Fruit fly (Drosophila melanogaster): ENCODE results near the gene Cdc16.
A peak's percentile ranks its signal among the peaks of the same experiment; 100 is the strongest.

Cdc16 gene

DNA sequence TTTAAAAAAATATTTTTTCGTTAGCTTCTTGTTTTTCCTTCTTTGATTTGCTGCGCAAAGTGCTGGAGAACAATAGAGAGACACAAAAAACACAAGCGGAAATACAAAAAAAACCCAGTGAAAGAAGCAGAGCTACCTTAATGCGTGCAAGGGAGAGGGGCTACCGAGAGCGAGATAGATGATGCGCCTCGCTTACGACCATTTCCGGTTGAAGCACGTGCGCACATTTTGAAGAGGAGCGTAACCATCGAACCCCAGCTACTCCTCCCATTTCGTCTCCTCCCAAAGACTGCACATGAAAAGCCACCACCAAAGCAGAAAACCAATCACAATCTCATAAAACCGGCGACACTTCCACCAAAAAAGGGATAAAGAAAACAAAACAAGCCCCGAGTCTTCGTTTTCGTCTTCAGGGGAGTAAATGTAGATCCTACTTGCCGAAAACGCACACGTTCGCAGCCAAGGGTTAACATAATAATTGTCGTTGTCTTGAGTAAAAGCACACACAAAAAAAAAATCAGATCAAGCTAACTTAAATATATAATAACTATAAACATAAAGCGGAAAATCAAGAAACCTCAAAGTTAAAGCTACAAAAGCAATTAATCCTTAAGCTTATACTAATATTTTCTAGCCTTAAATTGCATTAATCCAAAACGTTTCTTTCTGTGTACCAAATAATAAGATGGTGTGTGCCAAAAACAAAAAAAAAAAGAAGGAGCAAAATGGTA is 16.3 kb downstream of the Cdc16 start:
- TF ChIP-seq Rel (GFP tag; optimal IDR thresholded peaks at IDR 0.05) (no peak), Rel (tag; optimal IDR thresholded peaks at IDR 0.05) (no peak), N (GFP tag; optimal IDR thresholded peaks at IDR 0.05) (no peak), foxo (GFP tag; optimal IDR thresholded peaks at IDR 0.05) (peak in 1 of 2 experiments; percentile 77), usp (GFP tag; optimal IDR thresholded peaks at IDR 0.05) (no peak), OdsH (GFP tag; optimal IDR thresholded peaks at IDR 0.05) (peak; percentile 58), br (GFP tag; optimal IDR thresholded peaks at IDR 0.05) (peak; percentile 55), rgr (GFP tag; optimal IDR thresholded peaks at IDR 0.05) (peak; percentile 64), dmrt93B (GFP tag; optimal IDR thresholded peaks at IDR 0.05) (peak; percentile 30), sage (GFP tag; optimal IDR thresholded peaks at IDR 0.05) (peak; percentile 5), Dif (GFP tag; optimal IDR thresholded peaks at IDR 0.05; ENCODE audit: partially characterized antibody) (no peak), CrebA (GFP tag; optimal IDR thresholded peaks at IDR 0.05; ENCODE audit: borderline replicate concordance) (no peak), GATAd (GFP tag; optimal IDR thresholded peaks at IDR 0.05) (no peak), dsf (GFP tag; optimal IDR thresholded peaks at IDR 0.05; ENCODE audit: borderline replicate concordance) (peak; percentile 4), fru (GFP tag; optimal IDR thresholded peaks at IDR 0.05) (peak; percentile 63), woc (GFP tag; optimal IDR thresholded peaks at IDR 0.05) (peak; percentile 14), Hr83 (GFP tag; optimal IDR thresholded peaks at IDR 0.05; ENCODE audit: poor library complexity, severe bottlenecking) (no peak), tai (GFP tag; optimal IDR thresholded peaks at IDR 0.05) (peak; percentile 36), Sp1 (GFP tag; optimal IDR thresholded peaks at IDR 0.05) (peak; percentile 66), lola (GFP tag; optimal IDR thresholded peaks at IDR 0.05) (no peak), dl (GFP tag; optimal IDR thresholded peaks at IDR 0.05; ENCODE audit: insufficient read depth in 1 of 2, partially characterized antibody in 2 of 2) (no peak), jim (GFP tag; optimal IDR thresholded peaks at IDR 0.05) (no peak), Dfd (GFP tag; optimal IDR thresholded peaks at IDR 0.05) (no peak), Abd-B (GFP tag; optimal IDR thresholded peaks at IDR 0.05) (no peak), Jra (GFP tag; optimal IDR thresholded peaks at IDR 0.05) (no peak), CG9705 (GFP tag; optimal IDR thresholded peaks at IDR 0.05) (no peak), Hr78 (GFP tag; optimal IDR thresholded peaks at IDR 0.05) (no peak), pan (optimal IDR thresholded peaks at IDR 0.05) (no peak), brk (GFP tag; optimal IDR thresholded peaks at IDR 0.05) (peak; percentile 34), Hnf4 (GFP tag; optimal IDR thresholded peaks at IDR 0.05) (peak; percentile 63), Myc (optimal IDR thresholded peaks at IDR 0.05) (no peak), ey (GFP tag; optimal IDR thresholded peaks at IDR 0.05) (peak; percentile 68), h (GFP tag; optimal IDR thresholded peaks at IDR 0.05) (peak; percentile 75), CG32264 (GFP tag; optimal IDR thresholded peaks at IDR 0.05) (peak; percentile 2), sv (GFP tag; optimal IDR thresholded peaks at IDR 0.05) (no peak), Vsx2 (GFP tag; optimal IDR thresholded peaks at IDR 0.05; ENCODE audit: partially characterized antibody) (no peak), psq (GFP tag; optimal IDR thresholded peaks at IDR 0.05) (peak; percentile 62), HLH106 (tag; optimal IDR thresholded peaks at IDR 0.05) (peak; percentile 64)

DNA sequence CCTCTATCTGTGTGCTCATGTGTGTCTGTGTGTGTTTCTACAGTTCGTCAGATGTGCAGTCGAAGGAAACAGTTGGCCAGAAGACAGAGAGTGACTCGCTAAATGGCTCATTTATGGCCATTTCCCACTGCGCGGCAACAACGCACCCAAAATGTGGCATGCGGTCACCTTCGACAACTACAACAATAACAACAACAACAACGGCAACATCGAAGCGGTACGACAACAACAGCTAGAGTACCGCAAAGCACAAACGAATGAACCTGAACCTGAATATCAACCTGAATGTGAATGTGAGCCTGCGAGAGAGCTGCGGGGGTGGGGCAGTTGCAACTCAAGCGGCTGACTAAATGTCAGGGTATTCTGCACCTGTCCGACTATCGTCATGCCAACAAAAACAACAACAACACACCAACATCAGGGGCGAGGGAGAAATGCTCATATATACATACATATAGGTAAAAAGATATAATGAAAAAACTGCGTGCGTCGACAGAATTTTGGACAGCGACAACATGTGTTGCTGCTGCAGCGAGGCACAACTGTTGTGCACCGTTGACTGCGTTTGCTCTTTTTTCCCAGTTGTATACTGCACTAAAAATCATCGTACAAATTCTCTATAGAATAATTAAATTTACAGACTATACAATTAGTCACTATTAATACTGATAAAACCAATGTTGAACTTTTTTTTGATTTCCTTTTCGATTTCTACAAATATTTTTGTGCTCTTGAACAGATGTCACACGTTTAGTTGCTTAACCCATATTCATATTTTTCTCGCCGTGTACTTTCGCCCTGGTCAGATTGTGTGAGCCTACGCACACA is 19.3 kb downstream of the Cdc16 start:
- TF ChIP-seq Jra (GFP tag; optimal IDR thresholded peaks at IDR 0.05) (no peak), Sp1 (GFP tag; optimal IDR thresholded peaks at IDR 0.05) (peak; percentile 28), pan (optimal IDR thresholded peaks at IDR 0.05) (no peak), foxo (GFP tag; optimal IDR thresholded peaks at IDR 0.05) (peak in 1 of 2 experiments; percentile 51), h (GFP tag; optimal IDR thresholded peaks at IDR 0.05) (peak; percentile 15), sv (GFP tag; optimal IDR thresholded peaks at IDR 0.05) (peak; percentile 37), Mio (GFP tag; optimal IDR thresholded peaks at IDR 0.05) (no peak), dsf (GFP tag; optimal IDR thresholded peaks at IDR 0.05; ENCODE audit: borderline replicate concordance) (no peak), Dif (GFP tag; optimal IDR thresholded peaks at IDR 0.05; ENCODE audit: partially characterized antibody) (no peak), psq (GFP tag; optimal IDR thresholded peaks at IDR 0.05) (peak; percentile 55), CrebA (GFP tag; optimal IDR thresholded peaks at IDR 0.05; ENCODE audit: borderline replicate concordance) (no peak), dl (GFP tag; optimal IDR thresholded peaks at IDR 0.05; ENCODE audit: insufficient read depth in 1 of 2, partially characterized antibody in 2 of 2) (no peak), Rel (GFP tag; optimal IDR thresholded peaks at IDR 0.05) (no peak), Rel (tag; optimal IDR thresholded peaks at IDR 0.05) (no peak), HLH106 (tag; optimal IDR thresholded peaks at IDR 0.05) (no peak), N (GFP tag; optimal IDR thresholded peaks at IDR 0.05) (no peak), woc (GFP tag; optimal IDR thresholded peaks at IDR 0.05) (no peak), Dfd (GFP tag; optimal IDR thresholded peaks at IDR 0.05) (no peak), GATAd (GFP tag; optimal IDR thresholded peaks at IDR 0.05) (no peak), Hr83 (GFP tag; optimal IDR thresholded peaks at IDR 0.05; ENCODE audit: poor library complexity, severe bottlenecking) (no peak), jim (GFP tag; optimal IDR thresholded peaks at IDR 0.05) (no peak), Hnf4 (GFP tag; optimal IDR thresholded peaks at IDR 0.05) (peak; percentile 34), dmrt93B (GFP tag; optimal IDR thresholded peaks at IDR 0.05) (no peak), lola (GFP tag; optimal IDR thresholded peaks at IDR 0.05) (no peak), OdsH (GFP tag; optimal IDR thresholded peaks at IDR 0.05) (peak; percentile 56), brk (GFP tag; optimal IDR thresholded peaks at IDR 0.05) (no peak), rgr (GFP tag; optimal IDR thresholded peaks at IDR 0.05) (peak; percentile 47), Myc (optimal IDR thresholded peaks at IDR 0.05) (no peak), fru (GFP tag; optimal IDR thresholded peaks at IDR 0.05) (peak; percentile 37), ey (GFP tag; optimal IDR thresholded peaks at IDR 0.05) (peak; percentile 58), sage (GFP tag; optimal IDR thresholded peaks at IDR 0.05) (no peak), tai (GFP tag; optimal IDR thresholded peaks at IDR 0.05) (peak; percentile 30), usp (GFP tag; optimal IDR thresholded peaks at IDR 0.05) (no peak), Vsx2 (GFP tag; optimal IDR thresholded peaks at IDR 0.05; ENCODE audit: partially characterized antibody) (no peak), CG9705 (GFP tag; optimal IDR thresholded peaks at IDR 0.05) (no peak), Hr78 (GFP tag; optimal IDR thresholded peaks at IDR 0.05) (no peak), Abd-B (GFP tag; optimal IDR thresholded peaks at IDR 0.05) (no peak), CG32264 (GFP tag; optimal IDR thresholded peaks at IDR 0.05) (no peak), br (GFP tag; optimal IDR thresholded peaks at IDR 0.05) (peak; percentile 65)
